Fruit fly (Drosophila melanogaster): ENCODE results near the gene CG5662.
A peak's percentile ranks its signal among the peaks of the same experiment; 100 is the strongest.

The CG5662 gene

dm6 chrX:15235252-15235651 lies 25.1 kb downstream of the CG5662 start:
- TF ChIP-seq CG15269 (tag; optimal IDR thresholded peaks at IDR 0.05) (peak; percentile 31), Hr51 (GFP tag; optimal IDR thresholded peaks at IDR 0.05) (no peak), caup (GFP tag; optimal IDR thresholded peaks at IDR 0.05; ENCODE audit: severe bottlenecking) (no peak), pzg (GFP tag; optimal IDR thresholded peaks at IDR 0.05) (no peak), CG10959 (GFP tag; IDR thresholded peaks at IDR 0.05) (no peak), CkIIα-i1 (GFP tag; IDR thresholded peaks at IDR 0.05) (no peak), CG9797 (GFP tag; optimal IDR thresholded peaks at IDR 0.05) (no peak), CG11398 (GFP tag; optimal IDR thresholded peaks at IDR 0.05) (no peak), Scr (GFP tag; IDR thresholded peaks at IDR 0.05; ENCODE audit: partially characterized antibody) (no peak), CG8924 (tag; optimal IDR thresholded peaks at IDR 0.05) (no peak), Usf (GFP tag; optimal IDR thresholded peaks at IDR 0.05) (no peak), Asciz (GFP tag; optimal IDR thresholded peaks at IDR 0.05) (no peak), fd3F (GFP tag; optimal IDR thresholded peaks at IDR 0.05) (no peak), Rfx (GFP tag; IDR thresholded peaks at IDR 0.05) (peak; percentile 11; the same call in 1 of the 2 replicates), Bdp1 (GFP tag; optimal IDR thresholded peaks at IDR 0.05) (no peak), vvl (GFP tag; IDR thresholded peaks at IDR 0.05) (peak; percentile 16; the same call in 1 of the 2 replicates), dpn (GFP tag; optimal IDR thresholded peaks at IDR 0.05) (no peak), CG2678 (tag; optimal IDR thresholded peaks at IDR 0.05) (peak; percentile 20), CG11696 (GFP tag; IDR thresholded peaks at IDR 0.05) (no peak), Fer1 (GFP tag; optimal IDR thresholded peaks at IDR 0.05) (peak; percentile 6), MTF-1 (GFP tag; optimal IDR thresholded peaks at IDR 0.05; ENCODE audit: borderline replicate concordance) (no peak), Lhr (GFP tag; optimal IDR thresholded peaks at IDR 0.05) (no peak), Meics (GFP tag; optimal IDR thresholded peaks at IDR 0.05) (no peak), repo (GFP tag; optimal IDR thresholded peaks at IDR 0.05) (no peak), H2.0 (GFP tag; IDR thresholded peaks at IDR 0.05) (peak; percentile 18; the same call in 1 of the 2 replicates), luna (GFP tag; optimal IDR thresholded peaks at IDR 0.05) (no peak), Ravus (GFP tag; IDR thresholded peaks at IDR 0.05) (no peak), CG12219 (GFP tag; optimal IDR thresholded peaks at IDR 0.05) (no peak), CG31224 (GFP tag; IDR thresholded peaks at IDR 0.05) (no peak), chm (GFP tag; IDR thresholded peaks at IDR 0.05) (no peak), CG32772 (GFP tag; IDR thresholded peaks at IDR 0.05) (0 out of 2 replicates have a peak, but pooled peaks have one; percentile 27), pb (GFP tag; optimal IDR thresholded peaks at IDR 0.05) (no peak), ems (GFP tag; optimal IDR thresholded peaks at IDR 0.05) (no peak), sens-2 (GFP tag; IDR thresholded peaks at IDR 0.05) (no peak), her (GFP tag; optimal IDR thresholded peaks at IDR 0.05) (no peak), al (GFP tag; IDR thresholded peaks at IDR 0.05) (no peak), Max (GFP tag; optimal IDR thresholded peaks at IDR 0.05) (no peak), stwl (tag; optimal IDR thresholded peaks at IDR 0.05) (no peak), Hr78 (GFP tag; optimal IDR thresholded peaks at IDR 0.05) (no peak), Ptx1 (GFP tag; IDR thresholded peaks at IDR 0.05) (0 out of 2 replicates have a peak, but pooled peaks have one; percentile 9), CG1529 (GFP tag; optimal IDR thresholded peaks at IDR 0.05) (no peak), amos (GFP tag; IDR thresholded peaks at IDR 0.05; ENCODE audit: partially characterized antibody) (no peak), CG34422 (GFP tag; IDR thresholded peaks at IDR 0.05) (peak; percentile 21; the same call in 1 of the 3 replicates), tio (GFP tag; optimal IDR thresholded peaks at IDR 0.05) (no peak), so (GFP tag; IDR thresholded peaks at IDR 0.05) (no peak), CG34376 (GFP tag; optimal IDR thresholded peaks at IDR 0.05) (no peak), gro (GFP tag; optimal IDR thresholded peaks at IDR 0.05) (no peak), CG12769 (tag; optimal IDR thresholded peaks at IDR 0.05) (no peak), row (GFP tag; IDR thresholded peaks at IDR 0.05) (peak; percentile 61), CG11504 (tag; optimal IDR thresholded peaks at IDR 0.05) (peak; percentile 36), Dref (GFP tag; IDR thresholded peaks at IDR 0.05) (no peak)
